Fruit fly (Drosophila melanogaster) whole organism, pupa: ENCODE measurements around the gene CG32192.

Experiments
- CG13204 ChIP-seq: fragments of 200-800 bp; sonication (Bioruptor generic); optimal IDR thresholded peaks from 2 replicates; lab custom pipeline; 2018; ENCODE audit warnings: missing biosample characterization, mild to moderate bottlenecking, missing genetic modification characterization, moderate library complexity
- CG14655 ChIP-seq: fragments of 200-800 bp; sonication (Bioruptor generic); optimal IDR thresholded peaks from 3 replicates; lab custom pipeline; 2017; ENCODE audit warnings: mild to moderate bottlenecking, missing biosample characterization, missing genetic modification reagents, missing genetic modification characterization
- CG17806 ChIP-seq: fragments of 200-800 bp; sonication (Bioruptor generic); optimal IDR thresholded peaks from 2 replicates; lab custom pipeline; 2018; ENCODE audit warnings: missing biosample characterization, mild to moderate bottlenecking, missing genetic modification characterization, moderate library complexity
- CG34367 ChIP-seq: fragments of 200-800 bp; sonication (Bioruptor generic); optimal IDR thresholded peaks from 2 replicates; lab custom pipeline; 2018; ENCODE audit warnings: missing biosample characterization, mild to moderate bottlenecking, missing genetic modification characterization
- Pif1B ChIP-seq: fragments of 200-800 bp; sonication (Bioruptor generic); optimal IDR thresholded peaks from 3 replicates; lab custom pipeline; 2016; ENCODE audit warnings: missing biosample characterization, missing genetic modification characterization

- TF ChIP-seq CG17806 (tag; lab: Kevin White, UChicago) (no peak), CG14655 (GFP tag; lab: Kevin White, UChicago) (no peak), CG34367 (tag; lab: Kevin White, UChicago) (no peak), Pif1B (no peak), CG13204 (no peak)
Measured at dm6 chr3L:18040017-18040416, at the start of gene CG32192.
